Fruit fly (Drosophila melanogaster): Measurements from ENCODE around the gene CG7131.

CG7131 gene

DNA sequence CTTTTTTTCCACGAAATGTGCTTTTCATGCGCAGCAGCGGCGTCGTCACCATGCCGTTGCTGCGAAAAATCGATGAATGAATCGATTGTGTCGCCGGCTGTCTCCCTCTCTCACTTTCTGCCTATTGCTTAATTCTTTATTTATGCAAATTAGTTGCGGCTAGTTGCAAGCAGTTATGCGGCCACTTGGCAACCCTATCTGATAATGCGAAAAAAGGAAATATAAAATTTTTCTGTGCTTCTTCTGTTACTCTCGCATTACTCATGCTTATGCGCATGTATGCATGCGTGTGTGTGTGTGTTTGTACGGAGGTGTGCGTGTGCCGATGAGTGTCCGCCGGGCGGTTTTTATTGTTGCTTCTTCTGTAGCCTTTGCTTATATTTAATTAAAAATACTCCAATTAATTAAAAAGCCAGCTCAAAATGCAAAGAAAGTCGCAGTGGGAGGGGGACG is 44.8 kb downstream of the CG7131 start (continued):
- no peak for TF ChIP-seq Dp (GFP tag; optimal IDR thresholded peaks at IDR 0.05)
- TF ChIP-seq slbo (GFP tag; IDR thresholded peaks at IDR 0.05), result peak; percentile 33
- peak; percentile 7; the same call in 1 of the 2 replicates for TF ChIP-seq chm (GFP tag; IDR thresholded peaks at IDR 0.05)
- no peak for TF ChIP-seq YL-1 (GFP tag; optimal IDR thresholded peaks at IDR 0.05)
- no peak for TF ChIP-seq sima (GFP tag; optimal IDR thresholded peaks at IDR 0.05)
- no peak for TF ChIP-seq mam (GFP tag; optimal IDR thresholded peaks at IDR 0.05)
- TF ChIP-seq CG4707 (GFP tag; optimal IDR thresholded peaks at IDR 0.05), result no peak
- TF ChIP-seq lmd (GFP tag; IDR thresholded peaks at IDR 0.05), result 0 out of 2 replicates have a peak, but pooled peaks have one; percentile 8
- TF ChIP-seq vvl (GFP tag; IDR thresholded peaks at IDR 0.05), result peak; percentile 71
- TF ChIP-seq sens (GFP tag), result peak; percentile 60

DNA sequence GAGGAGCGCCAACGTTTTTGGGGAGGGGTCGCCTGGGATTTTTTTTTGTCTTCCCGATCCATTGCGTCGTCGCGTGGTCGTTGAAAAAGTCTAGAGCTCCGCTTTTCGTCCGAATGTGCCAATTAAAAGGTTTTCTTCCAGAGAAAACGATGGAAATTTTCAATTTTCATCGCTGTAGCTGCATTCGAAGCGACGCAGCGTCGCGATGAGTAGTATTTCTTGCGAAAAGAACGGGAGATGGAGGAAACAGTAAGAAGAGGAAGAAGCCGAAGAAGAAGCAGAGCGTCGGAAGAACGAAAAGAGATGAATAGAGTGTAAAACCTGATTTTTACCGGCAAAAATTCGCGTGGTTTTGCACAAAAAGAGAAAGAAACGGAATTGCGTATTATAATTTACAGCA is 45.6 kb downstream of the CG7131 start:
- TF ChIP-seq CG17385 (GFP tag; optimal IDR thresholded peaks at IDR 0.05) (peak; percentile 97), sob (GFP tag; IDR thresholded peaks at IDR 0.05) (peak; percentile 2; the same call in 1 of the 2 replicates), Max (GFP tag; optimal IDR thresholded peaks at IDR 0.05) (no peak), CG1529 (GFP tag; optimal IDR thresholded peaks at IDR 0.05) (peak; percentile 55), HLH4C (GFP tag; IDR thresholded peaks at IDR 0.05; ENCODE audit: partially characterized antibody) (0 out of 3 replicates have a peak, but pooled peaks have one; percentile 11), run (tag; optimal IDR thresholded peaks at IDR 0.05) (no peak), nom (GFP tag; optimal IDR thresholded peaks at IDR 0.05) (peak; percentile 27), CG10321 (GFP tag; IDR thresholded peaks at IDR 0.05) (peak; percentile 22; the same call in 1 of the 2 replicates), lov (optimal IDR thresholded peaks at IDR 0.05) (no peak), lov (GFP tag; IDR thresholded peaks at IDR 0.05) (no peak), Camta (GFP tag; optimal IDR thresholded peaks at IDR 0.05) (no peak), Nf-YA (GFP tag; IDR thresholded peaks at IDR 0.05) (0 out of 2 replicates have a peak, but pooled peaks have one; percentile 4), psq (GFP tag; optimal IDR thresholded peaks at IDR 0.05) (peak; percentile 35), Hand (GFP tag; optimal IDR thresholded peaks at IDR 0.05) (no peak), Trl (optimal IDR thresholded peaks at IDR 0.05) (peak in 1 of 2 experiments; percentile 27), Trl (GFP tag; optimal IDR thresholded peaks at IDR 0.05) (no peak), sens (GFP tag) (peak; percentile 37), Hsf (GFP tag; optimal IDR thresholded peaks at IDR 0.05) (no peak), CG11398 (GFP tag; optimal IDR thresholded peaks at IDR 0.05) (no peak), sqz (GFP tag; optimal IDR thresholded peaks at IDR 0.05) (peak; percentile 48), CG1233 (GFP tag; optimal IDR thresholded peaks at IDR 0.05) (no peak)

DNA sequence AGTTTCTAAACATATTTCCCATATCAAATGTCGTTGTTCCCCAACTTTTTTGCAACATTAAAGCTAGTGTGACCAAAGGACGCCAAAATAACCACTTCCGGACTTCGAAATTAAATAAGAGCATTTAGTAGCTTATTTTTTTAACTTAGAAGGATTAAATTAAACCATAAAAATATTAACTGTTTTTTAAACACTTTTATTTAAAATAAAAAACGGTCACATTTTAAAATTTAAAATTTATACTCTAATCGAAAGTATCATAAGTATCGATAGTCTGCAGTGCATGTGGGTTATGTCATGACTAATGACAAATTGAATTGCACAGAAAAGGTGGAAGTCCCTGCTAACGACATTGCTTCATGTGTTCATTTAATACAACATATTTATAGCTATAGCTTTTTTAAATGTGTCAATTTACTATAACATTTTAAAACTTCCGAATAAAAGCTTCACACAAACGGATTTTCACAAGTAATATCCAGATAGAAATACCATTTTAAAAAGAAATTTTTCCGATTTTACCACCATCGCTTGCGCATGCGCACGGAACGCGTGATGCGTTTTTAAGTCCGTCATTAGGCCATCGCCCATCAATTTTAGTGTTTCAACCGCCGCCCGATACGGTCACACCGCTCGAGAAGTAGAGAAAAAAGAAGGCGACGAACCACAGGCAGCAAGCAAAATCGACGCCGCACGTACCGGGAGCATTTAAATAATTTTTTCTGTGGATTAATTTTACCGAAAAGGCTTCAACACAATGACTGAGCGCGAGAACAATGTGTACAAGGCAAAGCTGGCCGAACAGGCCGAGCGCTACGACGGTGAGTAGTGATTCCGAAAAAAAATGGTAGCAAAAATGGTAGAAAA is 46.3 kb downstream of the CG7131 start, which contains the start of the genes CG7156 and 14-3-3epsilon:
CG7156 (minus strand) TSS at position 71 of the 867 bp plus-strand sequence.
14-3-3epsilon (plus strand) TSS at position 443 of the 867 bp plus-strand sequence.
- TF ChIP-seq Ada2b (GFP tag; IDR thresholded peaks at IDR 0.05) (no peak), rib (GFP tag; IDR thresholded peaks at IDR 0.05) (no peak), CG12219 (GFP tag; optimal IDR thresholded peaks at IDR 0.05) (peak; percentile 37), bab2 (GFP tag; optimal IDR thresholded peaks at IDR 0.05) (peak; percentile 39), CG8765 (GFP tag; IDR thresholded peaks at IDR 0.05) (no peak), Med (GFP tag) (peak; percentile 89), ranshi (GFP tag; IDR thresholded peaks at IDR 0.05) (peak; percentile 50; the same call in 1 of the 2 replicates), CG12942 (GFP tag; optimal IDR thresholded peaks at IDR 0.05) (peak; percentile 16), gce (GFP tag; IDR thresholded peaks at IDR 0.05) (no peak), Dip3 (GFP tag; optimal IDR thresholded peaks at IDR 0.05) (no peak), CG4424 (GFP tag; optimal IDR thresholded peaks at IDR 0.05) (peak; percentile 24), CG31441 (GFP tag; IDR thresholded peaks at IDR 0.05) (peak; percentile 49), Camta (GFP tag; optimal IDR thresholded peaks at IDR 0.05) (peak; percentile 25), tin (GFP tag; optimal IDR thresholded peaks at IDR 0.05) (peak; percentile 19), hkb (optimal IDR thresholded peaks at IDR 0.05) (peak; percentile 77), hkb (GFP tag; IDR thresholded peaks at IDR 0.05) (peak; percentile 61), onecut (GFP tag; IDR thresholded peaks at IDR 0.05) (peak; percentile 25; the same call in 1 of the 2 replicates), sug (tag; optimal IDR thresholded peaks at IDR 0.05) (peak; percentile 22), CG12071 (GFP tag; optimal IDR thresholded peaks at IDR 0.05) (peak; percentile 30), CG17568 (GFP tag; optimal IDR thresholded peaks at IDR 0.05) (peak; percentile 66), CG14710 (tag; optimal IDR thresholded peaks at IDR 0.05) (peak; percentile 92)

Data from whole organism, embryonic.